Fruit fly (Drosophila melanogaster) whole organism, embryonic: ENCODE data around the gene CG11672.

Experiments
- CG11695 ChIP-seq: fragments of 200-800 bp; sonication (Bioruptor generic); IDR thresholded peaks from 3 replicates; pipeline ENCODE4 v1.3.6; 2022; ENCODE audit warnings: missing biosample characterization, missing genetic modification characterization
- CG12236 ChIP-seq: fragments of 200-800 bp; sonication (Bioruptor generic); optimal IDR thresholded peaks from 2 replicates; lab custom pipeline; 2016; ENCODE audit warnings: missing biosample characterization, missing genetic modification characterization
- CG1233 ChIP-seq: fragments of 200-800 bp; sonication (Bioruptor generic); optimal IDR thresholded peaks from 4 replicates; lab custom pipeline; 2018; ENCODE audit warnings: missing biosample characterization, mild to moderate bottlenecking, missing genetic modification characterization
- CG12942 ChIP-seq: fragments of 200-800 bp; sonication (Bioruptor generic); optimal IDR thresholded peaks from 3 replicates; lab custom pipeline; 2016; ENCODE audit warnings: missing biosample characterization, missing genetic modification characterization
- CG1603 ChIP-seq: fragments of 200-800 bp; sonication (Bioruptor generic); optimal IDR thresholded peaks from 2 replicates; lab custom pipeline; 2019; ENCODE audit warnings: missing biosample characterization, mild to moderate bottlenecking, missing genetic modification characterization, moderate library complexity
- CG18599 ChIP-seq: fragments of 200-800 bp; sonication (Bioruptor generic); optimal IDR thresholded peaks from 3 replicates; lab custom pipeline; 2017; ENCODE audit warnings: missing biosample characterization, missing genetic modification characterization, mild to moderate bottlenecking, moderate library complexity, missing genetic modification reagents
- CG3726 ChIP-seq: fragments of 200-800 bp; sonication (Bioruptor generic); IDR thresholded peaks from 3 replicates; pipeline ENCODE4, ENCODE4 v1.3.6; 2022; ENCODE audit warnings: missing biosample characterization, missing genetic modification characterization
- CG4360 ChIP-seq: fragments of 200-800 bp; sonication (Bioruptor generic); IDR thresholded peaks from 2 replicates; pipeline ENCODE4 v1.3.6; 2022; ENCODE audit warnings: missing biosample characterization, missing genetic modification characterization
- CG4617 ChIP-seq: fragments of 200-800 bp; sonication (Bioruptor generic); optimal IDR thresholded peaks from 3 replicates; lab custom pipeline; 2016; ENCODE audit warnings: missing biosample characterization, missing genetic modification characterization, borderline replicate concordance
- CG4707 ChIP-seq: fragments of 200-800 bp; sonication (Bioruptor generic); optimal IDR thresholded peaks from 2 replicates; lab custom pipeline; 2018; ENCODE audit warnings: missing biosample characterization, mild to moderate bottlenecking, missing genetic modification characterization, moderate library complexity
- CG4820 ChIP-seq: fragments of 200-800 bp; sonication (Bioruptor generic); optimal IDR thresholded peaks from 3 replicates; lab custom pipeline; 2016; ENCODE audit warnings: missing biosample characterization, missing genetic modification characterization
- CG6683 ChIP-seq: fragments of 200-800 bp; sonication (Bioruptor generic); optimal IDR thresholded peaks from 2 replicates; lab custom pipeline; 2017; ENCODE audit warnings: missing biosample characterization, mild to moderate bottlenecking, missing genetic modification characterization, missing genetic modification reagents
- CG7271 ChIP-seq: fragments of 200-800 bp; sonication (Bioruptor generic); optimal IDR thresholded peaks from 2 replicates; lab custom pipeline; 2018; ENCODE audit warnings: missing biosample characterization, mild to moderate bottlenecking, missing genetic modification characterization, moderate library complexity
- CG8765 ChIP-seq: fragments of 200-800 bp; sonication (Bioruptor generic); IDR thresholded peaks from 2 replicates; pipeline ENCODE4 v1.3.6; 2022; ENCODE audit warnings: missing biosample characterization, missing genetic modification characterization
- CG9215 ChIP-seq: fragments of 200-800 bp; sonication (Bioruptor generic); IDR thresholded peaks from 2 replicates; pipeline ENCODE4 v1.3.6; 2022; ENCODE audit warnings: missing biosample characterization, missing genetic modification characterization
- Chrac-16 ChIP-seq: fragments of 200-800 bp; sonication (Bioruptor generic); optimal IDR thresholded peaks from 3 replicates; lab custom pipeline; 2016; ENCODE audit warnings: missing biosample characterization, missing genetic modification characterization
- D ChIP-seq, 2 experiments: fragments of 200-800 bp in 1 of 2; fragments of >200 bp in 1 of 2; sonication (Bioruptor generic) in 1 of 2; optimal IDR thresholded peaks; 2 replicates in 1 of 2; 3 replicates in 1 of 2; lab custom pipeline; 2017; ENCODE audit warnings: mild to moderate bottlenecking in 1 of 2, missing biosample characterization in 1 of 2, missing genetic modification characterization in 1 of 2, missing genetic modification reagents in 1 of 2
- D19A ChIP-seq: fragments of 200-800 bp; optimal IDR thresholded peaks from 3 replicates; lab custom pipeline; 2019; ENCODE audit warnings: missing biosample characterization, mild to moderate bottlenecking, missing genetic modification characterization, moderate library complexity
- Dip2 ChIP-seq: fragments of 200-800 bp; sonication (Bioruptor generic); IDR thresholded peaks from 2 replicates; pipeline ENCODE4 v1.3.6; 2022; ENCODE audit warnings: missing biosample characterization, missing genetic modification characterization
- Doc2 ChIP-seq: fragments of 200-800 bp; sonication (Bioruptor generic); IDR thresholded peaks from 2 replicates; pipeline ENCODE4 v1.3.6; 2022; ENCODE audit warnings: missing biosample characterization, missing genetic modification characterization
- Fer2 ChIP-seq: fragments of 200-800 bp; sonication (Bioruptor generic); optimal IDR thresholded peaks from 2 replicates; lab custom pipeline; 2018; ENCODE audit warnings: missing biosample characterization, mild to moderate bottlenecking, missing genetic modification characterization, moderate library complexity
- H15 ChIP-seq: fragments of 200-800 bp; sonication (Bioruptor generic); IDR thresholded peaks from 3 replicates; pipeline ENCODE4 v1.3.6; 2022; ENCODE audit warnings: missing biosample characterization, missing genetic modification characterization
- HHEX ChIP-seq: fragments of 200-800 bp; sonication (Bioruptor generic); optimal IDR thresholded peaks from 3 replicates; lab custom pipeline; 2017; ENCODE audit warnings: missing biosample characterization, mild to moderate bottlenecking, missing genetic modification characterization, missing genetic modification reagents
- Hr39 ChIP-seq: fragments of >200 bp; optimal IDR thresholded peaks from 2 replicates; lab custom pipeline; 2017
- Max ChIP-seq: fragments of 200-800 bp; sonication (Bioruptor generic); optimal IDR thresholded peaks from 2 replicates; lab custom pipeline; 2016; ENCODE audit warnings: missing biosample characterization, mild to moderate bottlenecking, missing genetic modification characterization
- Nf-YA ChIP-seq: fragments of 200-800 bp; sonication (Bioruptor generic); IDR thresholded peaks from 2 replicates; pipeline ENCODE4 v1.3.6; 2022; ENCODE audit warnings: missing biosample characterization, missing genetic modification characterization
- Poxn ChIP-seq: fragments of 200-800 bp; sonication (Bioruptor generic); IDR thresholded peaks from 2 replicates; pipeline ENCODE4 v1.3.6; 2022; ENCODE audit warnings: missing biosample characterization, missing genetic modification characterization
- Scr ChIP-seq: fragments of 200-800 bp; sonication (Bioruptor generic); IDR thresholded peaks from 2 replicates; pipeline ENCODE4 v1.3.6; 2022; ENCODE audit warnings: missing biosample characterization, missing genetic modification characterization; ENCODE audit not compliant: partially characterized antibody
- Tbp ChIP-seq: fragments of >200 bp; optimal IDR thresholded peaks from 2 replicates; lab custom pipeline; 2018; ENCODE audit warnings: missing biosample characterization, missing genetic modification characterization
- Vsx1 ChIP-seq: fragments of 200-800 bp; sonication (Bioruptor generic); optimal IDR thresholded peaks from 2 replicates; lab custom pipeline; 2017; ENCODE audit warnings: missing biosample characterization, mild to moderate bottlenecking, missing genetic modification characterization, missing genetic modification reagents
- YL-1 ChIP-seq: fragments of 200-800 bp; sonication (Bioruptor generic); optimal IDR thresholded peaks from 3 replicates; lab custom pipeline; 2017; ENCODE audit warnings: missing biosample characterization, mild to moderate bottlenecking, missing genetic modification characterization
- en ChIP-seq: fragments of 200-800 bp; sonication (Bioruptor generic); optimal IDR thresholded peaks from 2 replicates; lab custom pipeline; 2016; ENCODE audit warnings: missing biosample characterization, missing genetic modification characterization
- fd64A ChIP-seq: fragments of 200-800 bp; sonication (Bioruptor generic); optimal IDR thresholded peaks from 3 replicates; lab custom pipeline; 2018; ENCODE audit warnings: missing biosample characterization, mild to moderate bottlenecking, missing genetic modification characterization
- gcm2 ChIP-seq: fragments of 200-800 bp; sonication (Bioruptor generic); optimal IDR thresholded peaks from 2 replicates; lab custom pipeline; 2016; ENCODE audit warnings: missing biosample characterization, missing genetic modification characterization
- hb ChIP-seq: fragments of 200-800 bp; sonication (Bioruptor generic); IDR thresholded peaks from 3 replicates; pipeline ENCODE4 v1.3.6; 2022; ENCODE audit warnings: missing biosample characterization, missing genetic modification characterization; ENCODE audit not compliant: partially characterized antibody
- hbn ChIP-seq: fragments of 200-800 bp; sonication (Bioruptor generic); IDR thresholded peaks from 2 replicates; pipeline ENCODE4 v1.3.6; 2022; ENCODE audit warnings: missing biosample characterization, missing genetic modification characterization; ENCODE audit not compliant: partially characterized antibody
- lmd ChIP-seq: fragments of 200-800 bp; sonication (Bioruptor generic); IDR thresholded peaks from 2 replicates; pipeline ENCODE4 v1.3.6; 2022; ENCODE audit warnings: missing biosample characterization, missing genetic modification characterization
- maf-S ChIP-seq: fragments of 200-800 bp; sonication (Bioruptor generic); optimal IDR thresholded peaks from 2 replicates; lab custom pipeline; 2016; ENCODE audit warnings: missing biosample characterization, missing genetic modification characterization
- mld ChIP-seq: fragments of 200-800 bp; sonication (Bioruptor generic); IDR thresholded peaks from 3 replicates; pipeline ENCODE4 v1.3.6; 2022; ENCODE audit warnings: missing biosample characterization, missing genetic modification characterization; ENCODE audit not compliant: partially characterized antibody
- onecut ChIP-seq: fragments of 200-800 bp; sonication (Bioruptor generic); IDR thresholded peaks from 2 replicates; pipeline ENCODE4 v1.3.6; 2022; ENCODE audit warnings: missing biosample characterization, missing genetic modification characterization
- p53 ChIP-seq: fragments of 200-800 bp; sonication (Bioruptor generic); optimal IDR thresholded peaks from 2 replicates; lab custom pipeline; 2016; ENCODE audit warnings: missing biosample characterization, missing genetic modification characterization
- pita ChIP-seq: fragments of 200-800 bp; sonication (Bioruptor generic); optimal IDR thresholded peaks from 2 replicates; lab custom pipeline; 2017; ENCODE audit warnings: missing biosample characterization, mild to moderate bottlenecking, missing genetic modification characterization
- salm ChIP-seq: fragments of 200-800 bp; sonication (Bioruptor generic); optimal IDR thresholded peaks from 2 replicates; lab custom pipeline; 2018; ENCODE audit warnings: missing biosample characterization, mild to moderate bottlenecking, missing genetic modification characterization
- sc ChIP-seq, 3 experiments: fragments of >200 bp in 2 of 3; fragments of 200-800 bp in 1 of 3; sonication (Bioruptor generic) in 1 of 3; optimal IDR thresholded peaks; 2 replicates in 2 of 3; 3 replicates in 1 of 3; lab custom pipeline; 2017; ENCODE audit warnings: mild to moderate bottlenecking in 1 of 3, missing biosample characterization in 1 of 3, missing genetic modification characterization in 1 of 3, missing genetic modification reagents in 1 of 3
- scrt ChIP-seq: fragments of 200-800 bp; sonication (Bioruptor generic); optimal IDR thresholded peaks from 2 replicates; lab custom pipeline; 2018; ENCODE audit warnings: missing biosample characterization, mild to moderate bottlenecking, missing genetic modification characterization, moderate library complexity
- sima ChIP-seq: fragments of 200-800 bp; sonication (Bioruptor generic); optimal IDR thresholded peaks from 2 replicates; lab custom pipeline; 2016; ENCODE audit warnings: missing biosample characterization, missing genetic modification characterization
- sob ChIP-seq: fragments of 200-800 bp; sonication (Bioruptor generic); IDR thresholded peaks from 2 replicates; pipeline ENCODE4 v1.3.6; 2022; ENCODE audit warnings: missing biosample characterization, missing genetic modification characterization
- toy ChIP-seq: fragments of 200-800 bp; sonication (Bioruptor generic); IDR thresholded peaks from 2 replicates; pipeline ENCODE4 v1.3.6; 2022; ENCODE audit warnings: missing biosample characterization, missing genetic modification characterization
- unpg ChIP-seq: fragments of 200-800 bp; sonication (Bioruptor generic); optimal IDR thresholded peaks from 3 replicates; lab custom pipeline; 2018; ENCODE audit warnings: missing biosample characterization, mild to moderate bottlenecking, missing genetic modification characterization, moderate library complexity
- z ChIP-seq: fragments of 200-800 bp; sonication (Bioruptor generic); IDR thresholded peaks from 3 replicates; pipeline ENCODE4 v1.3.6; 2022; ENCODE audit warnings: missing biosample characterization, missing genetic modification characterization
- zen ChIP-seq: fragments of 200-800 bp; sonication (Bioruptor generic); optimal IDR thresholded peaks from 3 replicates; lab custom pipeline; 2018; ENCODE audit warnings: missing biosample characterization, mild to moderate bottlenecking, missing genetic modification characterization, moderate library complexity

The CG11672 gene

DNA sequence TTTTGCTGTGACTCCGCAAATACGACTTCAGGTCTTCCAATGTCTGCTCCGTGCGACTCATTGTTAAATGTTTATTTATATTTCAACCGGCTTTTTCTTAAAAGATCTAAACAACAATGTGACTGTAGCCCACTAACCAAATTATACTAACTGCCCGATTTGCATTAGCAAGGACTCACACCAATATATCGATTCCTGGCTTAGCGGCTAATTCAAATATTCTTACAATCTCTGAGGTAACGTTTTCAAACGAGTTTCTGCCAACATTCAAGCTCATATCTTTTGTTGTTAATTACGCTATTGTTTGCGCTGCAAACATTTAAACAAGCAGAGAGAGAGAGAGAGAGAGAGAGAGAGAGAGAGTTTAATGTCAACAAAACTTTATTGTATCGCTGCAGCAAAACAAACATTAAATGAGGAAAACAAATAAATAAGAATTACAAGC is 18.2 kb upstream of the CG11672 start, which contains the start of gene tex (continued):
- TF ChIP-seq CG3726 (GFP tag; lab: Robert Waterston, UW) (no peak), toy (GFP tag; lab: Robert Waterston, UW) (no peak), sob (GFP tag; lab: Robert Waterston, UW) (no peak), onecut (peak; percentile 53), CG4820 (GFP tag; lab: Kevin White, UChicago) (no peak), fd64A (GFP tag; lab: Kevin White, UChicago) (peak; percentile 81), D (optimal IDR thresholded peaks at IDR 0.05; lab: Kevin White, UChicago) (no peak), D (GFP tag; optimal IDR thresholded peaks at IDR 0.05; lab: Kevin White, UChicago) (peak; percentile 62), Scr (GFP tag; lab: Robert Waterston, UW) (no peak), Vsx1 (GFP tag; lab: Kevin White, UChicago) (no peak), Doc2 (GFP tag; lab: Robert Waterston, UW) (no peak), Dip2 (GFP tag; lab: Robert Waterston, UW) (no peak), CG12236 (GFP tag; lab: Kevin White, UChicago) (peak; percentile 52), scrt (GFP tag; lab: Kevin White, UChicago) (no peak), Nf-YA (no peak), YL-1 (GFP tag; lab: Kevin White, UChicago) (peak; percentile 23), p53 (GFP tag; lab: Kevin White, UChicago) (no peak), CG4707 (GFP tag; lab: Kevin White, UChicago) (peak; percentile 71), CG9215 (GFP tag; lab: Robert Waterston, UW) (no peak), zen (tag; lab: Kevin White, UChicago) (peak; percentile 6), CG1233 (GFP tag; lab: Kevin White, UChicago) (peak; percentile 22), CG8765 (GFP tag; lab: Robert Waterston, UW) (no peak), hbn (peak; percentile 28; the same call in 1 of the 2 replicates), Hr39 (no peak), mld (GFP tag; lab: Robert Waterston, UW) (no peak), Max (GFP tag; lab: Kevin White, UChicago) (no peak), CG18599 (GFP tag; lab: Kevin White, UChicago) (no peak), hb (GFP tag; lab: Robert Waterston, UW) (no peak), unpg (GFP tag; lab: Kevin White, UChicago) (peak; percentile 38), CG1603 (tag; lab: Kevin White, UChicago) (peak; percentile 82), CG12942 (GFP tag; lab: Kevin White, UChicago) (no peak), Tbp (GFP tag; lab: Kevin White, UChicago) (no peak), salm (tag; lab: Kevin White, UChicago) (peak; percentile 54), pita (GFP tag; lab: Kevin White, UChicago) (peak; percentile 56), HHEX (GFP tag; lab: Kevin White, UChicago) (peak; percentile 37), en (GFP tag; lab: Kevin White, UChicago) (no peak), CG11695 (GFP tag; lab: Robert Waterston, UW) (no peak), gcm2 (GFP tag; lab: Kevin White, UChicago) (no peak), D19A (peak; percentile 30), sc (optimal IDR thresholded peaks at IDR 0.05; lab: Kevin White, UChicago) (no peak), sc (GFP tag; optimal IDR thresholded peaks at IDR 0.05; lab: Kevin White, UChicago) (peak; percentile 15), z (GFP tag; lab: Robert Waterston, UW) (no peak), H15 (no peak), Chrac-16 (GFP tag; lab: Kevin White, UChicago) (no peak), sima (GFP tag; lab: Kevin White, UChicago) (no peak), maf-S (GFP tag; lab: Kevin White, UChicago) (no peak), lmd (GFP tag; lab: Robert Waterston, UW) (no peak), CG4617 (GFP tag; lab: Kevin White, UChicago) (no peak), Fer2 (tag; lab: Kevin White, UChicago) (no peak), CG6683 (no peak), CG4360 (GFP tag; lab: Robert Waterston, UW) (no peak), CG7271 (tag; lab: Kevin White, UChicago) (peak; percentile 44), Poxn (no peak)
